Worm (Caenorhabditis elegans) whole organism, L1 larva: ENCODE data around the gene K10H10.7.
A peak's percentile ranks its signal among the peaks of the same experiment; 100 is the strongest.

Experiments used
- C16A3.4 ChIP-seq: fragments of 150-350 bp; optimal IDR thresholded peaks from 2 replicates; lab custom pipeline; 2014; ENCODE audit warnings: missing biosample characterization, missing genetic modification characterization
- C34B4.2 ChIP-seq: sonication (generic microtip); optimal IDR thresholded peaks from 2 replicates; lab custom pipeline; 2017; ENCODE audit warnings: mild to moderate bottlenecking, missing genetic modification characterization, missing compliant biosample characterization
- F16B12.6 ChIP-seq: fragments of 150-350 bp; optimal IDR thresholded peaks from 2 replicates; lab custom pipeline; 2014; ENCODE audit warnings: missing biosample characterization, missing genetic modification characterization
- Y116A8C.19 ChIP-seq: sonication (generic microtip); optimal IDR thresholded peaks from 2 replicates; lab custom pipeline; 2016; ENCODE audit warnings: missing compliant biosample characterization, missing genetic modification characterization, borderline replicate concordance
- aly-2 ChIP-seq: fragments of 150-350 bp; optimal IDR thresholded peaks from 2 replicates; lab custom pipeline; 2014; ENCODE audit warnings: missing biosample characterization, missing genetic modification characterization
- ama-1 ChIP-seq: fragments of 150-350 bp; optimal IDR thresholded peaks from 2 replicates; lab custom pipeline; 2014
- blmp-1 ChIP-seq: fragments of 150-350 bp; optimal IDR thresholded peaks from 2 replicates; lab custom pipeline; 2014; ENCODE audit warnings: missing biosample characterization, missing genetic modification characterization
- ceh-90 ChIP-seq: sonication (generic microtip); optimal IDR thresholded peaks from 2 replicates; lab custom pipeline; 2016; ENCODE audit warnings: missing genetic modification characterization, missing compliant biosample characterization
- efl-1 ChIP-seq, 4 experiments: fragments of 150-350 bp; optimal IDR thresholded peaks in 3 of 4; peaks in 1 of 4; 1 replicate in 1 of 4; 2 replicates in 3 of 4; lab custom pipeline; 2014; ENCODE audit warnings: missing biosample characterization in 2 of 4, missing genetic modification characterization in 2 of 4, missing genetic modification reagents in 2 of 4
- elt-2 ChIP-seq: sonication (generic microtip); optimal IDR thresholded peaks from 2 replicates; lab custom pipeline; 2016; ENCODE audit warnings: missing genetic modification characterization, mild to moderate bottlenecking, inconsistent platforms, missing compliant biosample characterization, missing genetic modification reagents
- elt-3 ChIP-seq, 6 experiments: fragments of 150-350 bp in 1 of 6; sonication (generic microtip); optimal IDR thresholded peaks; 2 replicates each; lab custom pipeline; 2017 to 2018; ENCODE audit warnings: missing biosample characterization in 6 of 6, missing genetic modification characterization in 6 of 6, inconsistent platforms in 1 of 6
- fkh-10 ChIP-seq: sonication (generic microtip); optimal IDR thresholded peaks from 2 replicates; lab custom pipeline; 2017; ENCODE audit warnings: missing biosample characterization, missing genetic modification reagents, missing genetic modification characterization
- fkh-8 ChIP-seq: sonication (generic microtip); optimal IDR thresholded peaks from 2 replicates; lab custom pipeline; 2016; ENCODE audit warnings: mild to moderate bottlenecking, missing genetic modification characterization, missing compliant biosample characterization
- grh-1 ChIP-seq: fragments of 200-800 bp; sonication (Bioruptor generic); IDR thresholded peaks from 2 replicates; pipeline ENCODE4 v1.3.6; 2022; ENCODE audit warnings: missing genetic modification reagents, missing genetic modification characterization, missing compliant biosample characterization
- hlh-17 ChIP-seq: fragments of 200-800 bp; sonication (Bioruptor generic); optimal IDR thresholded peaks from 2 replicates; lab custom pipeline; 2018; ENCODE audit warnings: missing genetic modification characterization, mild to moderate bottlenecking, missing compliant biosample characterization, moderate library complexity, borderline replicate concordance
- hlh-4 ChIP-seq: sonication (generic microtip); optimal IDR thresholded peaks from 2 replicates; lab custom pipeline; 2016; ENCODE audit warnings: mild to moderate bottlenecking, missing genetic modification characterization, missing compliant biosample characterization
- hpl-2 ChIP-seq: fragments of 150-350 bp; optimal IDR thresholded peaks from 2 replicates; lab custom pipeline; 2014; ENCODE audit warnings: missing biosample characterization, missing genetic modification reagents, missing genetic modification characterization
- irx-1 ChIP-seq: sonication (generic microtip); optimal IDR thresholded peaks from 2 replicates; lab custom pipeline; 2016; ENCODE audit warnings: missing genetic modification characterization, missing compliant biosample characterization
- isw-1 ChIP-seq: fragments of 200-800 bp; sonication (Bioruptor generic); IDR thresholded peaks from 2 replicates; pipeline ENCODE4 v1.3.6; 2022; ENCODE audit warnings: missing genetic modification characterization, missing compliant biosample characterization
- jun-1 ChIP-seq: fragments of 150-350 bp; optimal IDR thresholded peaks from 2 replicates; lab custom pipeline; 2014; ENCODE audit warnings: missing biosample characterization, missing genetic modification reagents, missing genetic modification characterization
- lin-14 ChIP-seq: fragments of 200-800 bp; sonication (Bioruptor generic); optimal IDR thresholded peaks from 2 replicates; lab custom pipeline; 2018; ENCODE audit warnings: mild to moderate bottlenecking, missing genetic modification characterization, moderate library complexity, missing compliant biosample characterization
- lin-15B ChIP-seq: fragments of 150-350 bp; sonication (generic microtip); optimal IDR thresholded peaks from 3 replicates; lab custom pipeline; 2014; ENCODE audit warnings: missing biosample characterization, missing genetic modification characterization
- lin-39 ChIP-seq: fragments of 150-350 bp; optimal IDR thresholded peaks from 2 replicates; lab custom pipeline; 2014; ENCODE audit warnings: missing biosample characterization, missing genetic modification reagents, missing genetic modification characterization
- lir-3 ChIP-seq: sonication (generic microtip); optimal IDR thresholded peaks from 2 replicates; lab custom pipeline; 2016; ENCODE audit warnings: mild to moderate bottlenecking, missing genetic modification characterization, moderate library complexity, missing compliant biosample characterization; ENCODE audit not compliant: poor library complexity
- lsy-2 ChIP-seq, 2 experiments: fragments of 150-350 bp; optimal IDR thresholded peaks; 2 replicates each; lab custom pipeline; 2014; ENCODE audit warnings: missing biosample characterization in 2 of 2, missing genetic modification characterization in 2 of 2
- nhr-11 ChIP-seq: fragments of 150-350 bp; optimal IDR thresholded peaks from 2 replicates; lab custom pipeline; 2014; ENCODE audit warnings: missing biosample characterization, missing genetic modification characterization
- nhr-20 ChIP-seq: sonication (generic microtip); optimal IDR thresholded peaks from 2 replicates; lab custom pipeline; 2016; ENCODE audit warnings: mild to moderate bottlenecking, missing genetic modification characterization, missing compliant biosample characterization
- nhr-237 ChIP-seq: fragments of 150-350 bp; optimal IDR thresholded peaks from 2 replicates; lab custom pipeline; 2014; ENCODE audit warnings: missing biosample characterization, missing genetic modification characterization
- nhr-71 ChIP-seq: sonication (generic microtip); optimal IDR thresholded peaks from 2 replicates; lab custom pipeline; 2016; ENCODE audit warnings: mild to moderate bottlenecking, missing genetic modification characterization, moderate library complexity, missing compliant biosample characterization
- nhr-77 ChIP-seq: fragments of 150-350 bp; optimal IDR thresholded peaks from 2 replicates; lab custom pipeline; 2014; ENCODE audit warnings: missing biosample characterization, missing genetic modification characterization
- nhr-85 ChIP-seq: sonication (generic microtip); peaks from one replicate; lab custom pipeline; 2016; ENCODE audit warnings: missing genetic modification characterization, inconsistent platforms, missing compliant biosample characterization
- pax-3 ChIP-seq: fragments of 200-800 bp; sonication (Bioruptor generic); optimal IDR thresholded peaks from 2 replicates; lab custom pipeline; 2018; ENCODE audit warnings: mild to moderate bottlenecking, missing genetic modification characterization, moderate library complexity, missing compliant biosample characterization
- skn-1 ChIP-seq: fragments of 150-350 bp; optimal IDR thresholded peaks from 2 replicates; lab custom pipeline; 2014; ENCODE audit warnings: missing biosample characterization, missing genetic modification characterization
- snpc-4 ChIP-seq: fragments of 150-350 bp; optimal IDR thresholded peaks from 2 replicates; lab custom pipeline; 2014; ENCODE audit warnings: missing biosample characterization, missing genetic modification characterization
- snu-23 ChIP-seq: sonication (generic microtip); optimal IDR thresholded peaks from 2 replicates; lab custom pipeline; 2016; ENCODE audit warnings: missing genetic modification characterization, missing compliant biosample characterization
- sup-37 ChIP-seq: fragments of 200-800 bp; sonication (Bioruptor generic); optimal IDR thresholded peaks from 2 replicates; lab custom pipeline; 2018; ENCODE audit warnings: mild to moderate bottlenecking, missing genetic modification characterization, missing compliant biosample characterization
- swsn-7 ChIP-seq: sonication (generic microtip); optimal IDR thresholded peaks from 2 replicates; lab custom pipeline; 2016; ENCODE audit warnings: missing genetic modification characterization, missing compliant biosample characterization
- unc-130 ChIP-seq: fragments of 150-350 bp; optimal IDR thresholded peaks from 2 replicates; lab custom pipeline; 2017; ENCODE audit warnings: missing biosample characterization, missing genetic modification characterization, inconsistent platforms
- unc-62 ChIP-seq: fragments of 150-350 bp; optimal IDR thresholded peaks from 2 replicates; lab custom pipeline; 2014; ENCODE audit warnings: missing biosample characterization, missing genetic modification reagents, missing genetic modification characterization
- unc-86 ChIP-seq: sonication (generic microtip); optimal IDR thresholded peaks from 2 replicates; lab custom pipeline; 2016; ENCODE audit warnings: missing genetic modification characterization, missing compliant biosample characterization
- unc-98 ChIP-seq: fragments of 200-800 bp; sonication (Bioruptor generic); IDR thresholded peaks from 2 replicates; pipeline ENCODE4 v1.3.6; 2022; ENCODE audit warnings: missing genetic modification characterization, missing compliant biosample characterization
- vab-15 ChIP-seq: sonication (generic microtip); optimal IDR thresholded peaks from 2 replicates; lab custom pipeline; 2017; ENCODE audit warnings: missing genotype, mild to moderate bottlenecking, missing genetic modification characterization, missing compliant biosample characterization
- xbp-1 ChIP-seq: sonication (generic microtip); optimal IDR thresholded peaks from 2 replicates; lab custom pipeline; 2016; ENCODE audit warnings: missing genetic modification characterization, missing compliant biosample characterization
- ztf-4 ChIP-seq: fragments of 150-350 bp; optimal IDR thresholded peaks from 2 replicates; lab custom pipeline; 2014; ENCODE audit warnings: missing biosample characterization, missing genetic modification characterization

Gene K10H10.7

ce11 chrII:14495341-14495740 lies 12.1 kb downstream of the K10H10.7 start (continued):
- no peak for TF ChIP-seq C34B4.2 (tag; lab: Kevin White, UChicago)
- TF ChIP-seq nhr-20, result peak; percentile 45
- TF ChIP-seq hlh-4 (tag; lab: Kevin White, UChicago), result no peak
- peak in 4 of 6 experiments; percentile 22 to 47 (median 31) for TF ChIP-seq elt-3 (tag; optimal IDR thresholded peaks at IDR 0.05; lab: Kevin White, UChicago)
- TF ChIP-seq snu-23, result peak; percentile 9
- no peak for TF ChIP-seq Y116A8C.19 (tag; lab: Kevin White, UChicago)
- TF ChIP-seq lin-39, result no peak
- TF ChIP-seq F16B12.6 (tag; lab: Kevin White, UChicago), result no peak
- TF ChIP-seq nhr-71 (tag; lab: Kevin White, UChicago), result no peak
- TF ChIP-seq jun-1, result no peak
- TF ChIP-seq nhr-237 (tag; lab: Kevin White, UChicago), result no peak
- TF ChIP-seq elt-2 (tag; lab: Kevin White, UChicago), result no peak
- TF ChIP-seq nhr-77 (tag; lab: Kevin White, UChicago), result no peak
- no peak for TF ChIP-seq efl-1 (optimal IDR thresholded peaks at IDR 0.05; lab: Kevin White, UChicago)
- TF ChIP-seq efl-1 (GFP tag; optimal IDR thresholded peaks at IDR 0.05 in 1 of 2; lab: Kevin White, UChicago), result peak in 1 of 2 experiments; percentile 27

ce11 chrII:14494464-14494863 lies 13.0 kb downstream of the K10H10.7 start:
- TF ChIP-seq unc-98 (GFP tag; lab: Robert Waterston, UW) (no peak), unc-86 (tag; lab: Kevin White, UChicago) (no peak), unc-130 (tag; lab: Kevin White, UChicago) (no peak), hlh-17 (no peak), vab-15 (tag; lab: Kevin White, UChicago) (no peak), snpc-4 (tag; lab: Kevin White, UChicago) (no peak), nhr-85 (tag; lab: Kevin White, UChicago) (peak; percentile 76), nhr-20 (peak; percentile 2), elt-2 (tag; lab: Kevin White, UChicago) (peak; percentile 49), isw-1 (GFP tag; lab: Robert Waterston, UW) (no peak), nhr-11 (tag; lab: Kevin White, UChicago) (no peak), elt-3 (tag; optimal IDR thresholded peaks at IDR 0.05; lab: Kevin White, UChicago) (peak in 1 of 6 experiments; percentile 2), grh-1 (GFP tag; lab: Robert Waterston, UW) (no peak), blmp-1 (tag; lab: Kevin White, UChicago) (peak; percentile 33), ama-1 (no peak), skn-1 (tag; lab: Kevin White, UChicago) (peak; percentile 30), lin-39 (no peak), xbp-1 (tag; lab: Kevin White, UChicago) (no peak), lin-14 (peak; percentile 19), aly-2 (tag; lab: Kevin White, UChicago) (no peak), ceh-90 (tag; lab: Kevin White, UChicago) (no peak), ztf-4 (tag; lab: Kevin White, UChicago) (no peak), snu-23 (no peak), swsn-7 (tag; lab: Kevin White, UChicago) (no peak), lsy-2 (tag; optimal IDR thresholded peaks at IDR 0.05; lab: Kevin White, UChicago) (no peak)

DNA sequence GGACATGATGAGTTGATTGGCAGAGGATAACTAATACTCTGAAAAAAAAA lies 13.2 kb downstream of the K10H10.7 start, which contains the start of gene cysl-2:
Gene cysl-2 (minus strand): TSS at position 38 of the 50 bp plus-strand sequence.
- TF ChIP-seq jun-1, result no peak
- no peak for TF ChIP-seq hlh-4 (tag; lab: Kevin White, UChicago)
- TF ChIP-seq snu-23, result no peak
- no peak for TF ChIP-seq pax-3 (tag; lab: Kevin White, UChicago)
- TF ChIP-seq nhr-20, result no peak
- TF ChIP-seq C16A3.4, result no peak
- TF ChIP-seq irx-1 (tag; lab: Kevin White, UChicago), result no peak
- no peak for TF ChIP-seq lir-3 (tag; lab: Kevin White, UChicago)
- no peak for TF ChIP-seq unc-62 (GFP tag; lab: Kevin White, UChicago)
- TF ChIP-seq fkh-10, result no peak
- TF ChIP-seq ama-1, result no peak
- no peak for TF ChIP-seq lin-15B (tag; lab: Kevin White, UChicago)
- no peak for TF ChIP-seq F16B12.6 (tag; lab: Kevin White, UChicago)
- TF ChIP-seq fkh-8 (tag; lab: Kevin White, UChicago), result no peak
- no peak for TF ChIP-seq hpl-2 (GFP tag; lab: Kevin White, UChicago)
- TF ChIP-seq sup-37 (GFP tag; lab: Kevin White, UChicago), result no peak
